Comparison of ENCODE assay signal across 6 worm cellular contexts in the genomic region with DNA sequence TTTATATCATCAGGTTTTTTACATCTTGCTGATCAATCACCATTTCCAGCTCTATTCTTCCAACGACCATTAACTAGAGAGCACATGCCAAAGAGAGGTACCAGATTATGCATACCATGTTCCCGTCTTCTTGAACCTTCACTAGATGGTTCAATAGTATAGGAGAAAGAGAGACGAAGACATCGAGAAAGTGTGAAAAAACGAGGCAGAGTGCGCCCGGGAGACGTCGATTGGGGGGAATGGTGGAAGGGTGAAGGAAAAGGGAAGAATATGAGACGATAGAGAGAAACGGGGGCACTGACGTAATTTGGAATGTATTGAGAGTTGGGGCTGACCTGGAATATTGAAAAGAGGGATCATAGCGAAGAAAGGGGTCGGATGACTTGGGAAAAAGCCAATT.
TF ChIP-seq lines count a peak whose summit lies in the region.

No protein-coding gene starts in this region.

TF ChIP-seq in whole organism, L1 larva, 84 proteins besides CTCF, POLR2A, EP300 and RAD21:
- peak; percentile 56 for TF ChIP-seq blmp-1 (tag; optimal IDR thresholded peaks at IDR 0.05; lab: Kevin White, UChicago)
- TF ChIP-seq nhr-77 (tag; optimal IDR thresholded peaks at IDR 0.05; lab: Kevin White, UChicago): no peak

TF ChIP-seq in whole organism, L3 larva, 47 proteins besides CTCF, POLR2A, EP300 and RAD21:
- TF ChIP-seq nhr-25 (tag; optimal IDR thresholded peaks at IDR 0.05; lab: Kevin White, UChicago): peak; percentile 5
- TF ChIP-seq ceh-28 (tag; optimal IDR thresholded peaks at IDR 0.05; lab: Kevin White, UChicago): no peak

TF ChIP-seq in whole organism, early embryonic, 17 proteins besides CTCF, POLR2A, EP300 and RAD21:
- TF ChIP-seq pes-1 (GFP tag; IDR thresholded peaks at IDR 0.05; lab: Robert Waterston, UW) (0 out of 2 replicates have a peak, but pooled peaks have one; percentile 13), tbx-11 (GFP tag; IDR thresholded peaks at IDR 0.05; lab: Robert Waterston, UW) (no peak), tra-4 (tag; optimal IDR thresholded peaks at IDR 0.05; lab: Kevin White, UChicago) (no peak), hmg-4 (GFP tag; optimal IDR thresholded peaks at IDR 0.05; lab: Kevin White, UChicago) (peak; percentile 72), hnd-1 (tag; optimal IDR thresholded peaks at IDR 0.05; lab: Kevin White, UChicago) (no peak)

TF ChIP-seq in whole organism, late embryonic, 69 proteins besides CTCF, POLR2A, EP300 and RAD21:
- TF ChIP-seq ceh-31 (tag; optimal IDR thresholded peaks at IDR 0.05; lab: Kevin White, UChicago) (no peak), hlh-6 (tag; optimal IDR thresholded peaks at IDR 0.05; lab: Kevin White, UChicago) (no peak), nfya-1 (tag; optimal IDR thresholded peaks at IDR 0.05; lab: Kevin White, UChicago) (peak; percentile 16), hlh-13 (GFP tag; optimal IDR thresholded peaks at IDR 0.05; lab: Kevin White, UChicago) (no peak), ref-2 (tag; optimal IDR thresholded peaks at IDR 0.05; lab: Kevin White, UChicago) (peak; percentile 72), tbx-2 (tag; optimal IDR thresholded peaks at IDR 0.05; lab: Kevin White, UChicago) (peak; percentile 74)

TF ChIP-seq in whole organism, mixed stage, embryonic, 35 proteins besides CTCF, POLR2A, EP300 and RAD21:
- TF ChIP-seq lin-13 (tag; optimal IDR thresholded peaks at IDR 0.05; lab: Kevin White, UChicago) (no peak), sem-2 (GFP tag; optimal IDR thresholded peaks at IDR 0.05; lab: Kevin White, UChicago) (no peak), mab-5 (tag; optimal IDR thresholded peaks at IDR 0.05; lab: Kevin White, UChicago) (no peak), unc-120 (tag; optimal IDR thresholded peaks at IDR 0.05; lab: Kevin White, UChicago; ENCODE audit: poor library complexity, severe bottlenecking) (no peak), tbx-8 (GFP tag; optimal IDR thresholded peaks at IDR 0.05; lab: Kevin White, UChicago) (no peak), nhr-76 (tag; optimal IDR thresholded peaks at IDR 0.05; lab: Kevin White, UChicago) (no peak), nhr-2 (tag; optimal IDR thresholded peaks at IDR 0.05; lab: Kevin White, UChicago) (peak; percentile 74), flh-1 (GFP tag; optimal IDR thresholded peaks at IDR 0.05; lab: Kevin White, UChicago) (no peak), nhr-12 (tag; optimal IDR thresholded peaks at IDR 0.05; lab: Kevin White, UChicago) (no peak), unc-39 (tag; optimal IDR thresholded peaks at IDR 0.05; lab: Kevin White, UChicago) (no peak), nhr-28 (tag; optimal IDR thresholded peaks at IDR 0.05; lab: Kevin White, UChicago) (no peak), hlh-1 (tag; optimal IDR thresholded peaks at IDR 0.05; lab: Kevin White, UChicago) (no peak), cnd-1 (tag; optimal IDR thresholded peaks at IDR 0.05; lab: Kevin White, UChicago) (peak; percentile 28), blmp-1 (tag; optimal IDR thresholded peaks at IDR 0.05; lab: Kevin White, UChicago) (no peak), sptf-1 (tag; optimal IDR thresholded peaks at IDR 0.05; lab: Kevin White, UChicago) (no peak), elt-3 (tag; optimal IDR thresholded peaks at IDR 0.05; lab: Kevin White, UChicago) (no peak), zip-8 (tag; optimal IDR thresholded peaks at IDR 0.05; lab: Kevin White, UChicago) (no peak)

TF ChIP-seq in whole organism, young adult, 124 proteins besides CTCF, POLR2A, EP300 and RAD21:
- TF ChIP-seq zim-3 (tag; optimal IDR thresholded peaks at IDR 0.05; lab: Kevin White, UChicago) (no peak), egrh-3 (GFP tag; IDR thresholded peaks at IDR 0.05; lab: Robert Waterston, UW) (peak; percentile 19; the same call in 1 of the 2 replicates)
